Worm (Caenorhabditis elegans) whole organism, L4 larva: ENCODE measurements around the gene F58B4.2.

Experiments used
- F44E2.7 ChIP-seq: fragments of 200-800 bp; sonication (Bioruptor generic); IDR thresholded peaks from 2 replicates; pipeline ENCODE4 v2.1.2; 2022; ENCODE audit warnings: missing genetic modification characterization, missing compliant biosample characterization
- R02D3.7 ChIP-seq: fragments of 150-350 bp; sonication (generic microtip); optimal IDR thresholded peaks from 3 replicates; lab custom pipeline; 2014; ENCODE audit warnings: missing biosample characterization, missing genetic modification characterization
- T26A8.4 ChIP-seq: fragments of 200-800 bp; sonication (Bioruptor generic); IDR thresholded peaks from 2 replicates; pipeline ENCODE4 v1.3.6; 2022; ENCODE audit warnings: missing genetic modification characterization, missing compliant biosample characterization
- Y48G9A.11 ChIP-seq: fragments of 200-800 bp; sonication (Bioruptor generic); IDR thresholded peaks from 2 replicates; pipeline ENCODE4 v1.3.6; 2022; ENCODE audit warnings: missing genetic modification reagents, missing genetic modification characterization, missing compliant biosample characterization
- Y75B8A.6 ChIP-seq: fragments of 200-800 bp; sonication (Bioruptor generic); IDR thresholded peaks from 2 replicates; pipeline ENCODE4 v1.3.6; 2022; ENCODE audit warnings: missing genetic modification reagents, missing genetic modification characterization, missing compliant biosample characterization
- aly-2 ChIP-seq: sonication (generic microtip); optimal IDR thresholded peaks from 2 replicates; lab custom pipeline; 2018; ENCODE audit warnings: missing biosample characterization, missing genetic modification characterization
- ama-1 ChIP-seq: fragments of 150-350 bp; optimal IDR thresholded peaks from 2 replicates; lab custom pipeline; 2014; ENCODE audit warnings: inconsistent platforms, mixed read lengths
- ceh-20 ChIP-seq: fragments of 200-800 bp; sonication (Bioruptor generic); IDR thresholded peaks from 2 replicates; pipeline ENCODE4 v1.3.6; 2022; ENCODE audit warnings: missing genetic modification reagents, missing genetic modification characterization, missing compliant biosample characterization
- ceh-44 ChIP-seq: fragments of 200-800 bp; sonication (Bioruptor generic); IDR thresholded peaks from 2 replicates; pipeline ENCODE4 v1.3.6; 2022; ENCODE audit warnings: missing genetic modification reagents, missing genetic modification characterization, missing compliant biosample characterization
- ceh-82 ChIP-seq: sonication (generic microtip); optimal IDR thresholded peaks from 2 replicates; lab custom pipeline; 2017; ENCODE audit warnings: missing biosample characterization, missing genetic modification characterization
- daf-12 ChIP-seq: fragments of 150-350 bp; optimal IDR thresholded peaks from 2 replicates; lab custom pipeline; 2014; ENCODE audit warnings: missing biosample characterization, missing genetic modification reagents, missing genetic modification characterization
- daf-8 ChIP-seq: fragments of 200-800 bp; sonication (Bioruptor generic); IDR thresholded peaks from 2 replicates; pipeline ENCODE4 v1.3.6; 2022; ENCODE audit warnings: missing genetic modification characterization, missing compliant biosample characterization
- dmd-6 ChIP-seq: fragments of 200-800 bp; sonication (Bioruptor generic); IDR thresholded peaks from 2 replicates; pipeline ENCODE4 v1.3.6; 2022; ENCODE audit warnings: missing genetic modification reagents, missing genetic modification characterization, missing compliant biosample characterization
- dpl-1 ChIP-seq: fragments of 150-350 bp; optimal IDR thresholded peaks from 2 replicates; lab custom pipeline; 2014; ENCODE audit warnings: missing biosample characterization, missing genetic modification reagents, missing genetic modification characterization
- duxl-1 ChIP-seq: sonication (generic microtip); optimal IDR thresholded peaks from 2 replicates; lab custom pipeline; 2016; ENCODE audit warnings: mild to moderate bottlenecking, missing genetic modification characterization, moderate library complexity, missing compliant biosample characterization; ENCODE audit not compliant: poor library complexity
- egl-43 ChIP-seq: fragments of 200-800 bp; sonication (Bioruptor generic); IDR thresholded peaks from 2 replicates; pipeline ENCODE4 v1.3.6; 2022; ENCODE audit warnings: missing genetic modification reagents, missing genetic modification characterization, missing compliant biosample characterization
- fkh-10 ChIP-seq: fragments of 150-350 bp; optimal IDR thresholded peaks from 2 replicates; lab custom pipeline; 2014; ENCODE audit warnings: missing biosample characterization, missing genetic modification reagents, missing genetic modification characterization
- gei-8 ChIP-seq: fragments of 200-800 bp; sonication (Bioruptor generic); optimal IDR thresholded peaks from 2 replicates; lab custom pipeline; 2018; ENCODE audit warnings: mild to moderate bottlenecking, missing genetic modification characterization, missing compliant biosample characterization
- hlh-11 ChIP-seq: fragments of 200-800 bp; sonication (Bioruptor generic); optimal IDR thresholded peaks from 2 replicates; lab custom pipeline; 2018; ENCODE audit warnings: mild to moderate bottlenecking, missing genetic modification characterization, missing compliant biosample characterization
- hlh-30 ChIP-seq: sonication (generic microtip); optimal IDR thresholded peaks from 2 replicates; lab custom pipeline; 2017; ENCODE audit warnings: antibody characterized with exemption, mild to moderate bottlenecking, missing genetic modification characterization, missing compliant biosample characterization; ENCODE audit not compliant: insufficient read depth
- hmg-1.1 ChIP-seq: fragments of 200-800 bp; sonication (Bioruptor generic); IDR thresholded peaks from 2 replicates; pipeline ENCODE4 v1.3.6; 2022; ENCODE audit warnings: missing genetic modification reagents, missing genetic modification characterization, missing compliant biosample characterization
- lim-7 ChIP-seq: fragments of 200-800 bp; sonication (Bioruptor generic); IDR thresholded peaks from 2 replicates; pipeline ENCODE4 v1.3.6; 2022; ENCODE audit warnings: missing genetic modification characterization, missing compliant biosample characterization
- lin-1 ChIP-seq: fragments of 200-800 bp; sonication (Bioruptor generic); IDR thresholded peaks from 2 replicates; pipeline ENCODE4 v1.3.6; 2022; ENCODE audit warnings: missing genetic modification reagents, missing genetic modification characterization, missing compliant biosample characterization
- lin-13 ChIP-seq: fragments of 150-350 bp; optimal IDR thresholded peaks from 2 replicates; lab custom pipeline; 2014; ENCODE audit warnings: missing biosample characterization, missing genetic modification reagents, missing genetic modification characterization
- lin-15B ChIP-seq: fragments of 150-350 bp; sonication (generic microtip); optimal IDR thresholded peaks from 3 replicates; lab custom pipeline; 2014; ENCODE audit warnings: missing biosample characterization, missing genetic modification characterization
- lin-39 ChIP-seq: fragments of 150-350 bp; optimal IDR thresholded peaks from 2 replicates; lab custom pipeline; 2014; ENCODE audit warnings: missing biosample characterization, missing genetic modification reagents, missing genetic modification characterization
- lir-3 ChIP-seq: sonication (generic microtip); optimal IDR thresholded peaks from 2 replicates; lab custom pipeline; 2016; ENCODE audit warnings: mild to moderate bottlenecking, missing genetic modification characterization, missing compliant biosample characterization
- mdl-1 ChIP-seq, 2 experiments: fragments of 150-350 bp in 1 of 2; sonication (generic microtip) in 1 of 2; optimal IDR thresholded peaks; 2 replicates each; lab custom pipeline; 2014 to 2017; ENCODE audit warnings: missing biosample characterization in 2 of 2, missing genetic modification characterization in 2 of 2
- mdt-29 ChIP-seq: fragments of 200-800 bp; sonication (Bioruptor generic); IDR thresholded peaks from 2 replicates; pipeline ENCODE4 v1.3.6; 2022; ENCODE audit warnings: missing genetic modification reagents, missing genetic modification characterization, missing compliant biosample characterization
- mes-2 ChIP-seq: sonication (generic microtip); optimal IDR thresholded peaks from 2 replicates; lab custom pipeline; 2016; ENCODE audit warnings: missing genotype, mild to moderate bottlenecking, missing genetic modification characterization, missing compliant biosample characterization; ENCODE audit not compliant: poor library complexity, severe bottlenecking
- mxl-3 ChIP-seq: fragments of 200-800 bp; sonication (Bioruptor generic); optimal IDR thresholded peaks from 2 replicates; lab custom pipeline; 2018; ENCODE audit warnings: mild to moderate bottlenecking, missing genetic modification characterization, missing compliant biosample characterization
- nhr-10 ChIP-seq: fragments of 150-350 bp; optimal IDR thresholded peaks from 2 replicates; lab custom pipeline; 2014; ENCODE audit warnings: missing biosample characterization, missing genetic modification characterization
- nhr-102 ChIP-seq: sonication (generic microtip); optimal IDR thresholded peaks from 2 replicates; lab custom pipeline; 2016; ENCODE audit warnings: mild to moderate bottlenecking, missing genetic modification characterization, moderate library complexity, missing compliant biosample characterization
- nhr-11 ChIP-seq: fragments of 150-350 bp; optimal IDR thresholded peaks from 2 replicates; lab custom pipeline; 2014; ENCODE audit warnings: missing biosample characterization, missing genetic modification characterization
- nhr-28 ChIP-seq: fragments of 150-350 bp; optimal IDR thresholded peaks from 2 replicates; lab custom pipeline; 2014; ENCODE audit warnings: missing biosample characterization, missing genetic modification characterization
- nhr-42 ChIP-seq: fragments of 200-800 bp; sonication (Bioruptor generic); IDR thresholded peaks from 2 replicates; pipeline ENCODE4 v1.3.6; 2022; ENCODE audit warnings: missing genetic modification characterization, missing compliant biosample characterization
- nhr-6 ChIP-seq: fragments of 150-350 bp; optimal IDR thresholded peaks from 2 replicates; lab custom pipeline; 2014; ENCODE audit warnings: missing biosample characterization, missing genetic modification characterization
- nhr-76 ChIP-seq: fragments of 150-350 bp; optimal IDR thresholded peaks from 2 replicates; lab custom pipeline; 2014; ENCODE audit warnings: missing biosample characterization, missing genetic modification characterization
- php-3 ChIP-seq: fragments of 200-800 bp; sonication (Bioruptor generic); IDR thresholded peaks from 2 replicates; pipeline ENCODE4 v1.3.6; 2022; ENCODE audit warnings: missing genetic modification reagents, missing genetic modification characterization, missing compliant biosample characterization
- pqm-1 ChIP-seq: sonication (generic microtip); optimal IDR thresholded peaks from 2 replicates; lab custom pipeline; 2017; ENCODE audit warnings: missing biosample characterization, missing genetic modification characterization
- rbr-2 ChIP-seq: sonication (generic microtip); optimal IDR thresholded peaks from 2 replicates; lab custom pipeline; 2016; ENCODE audit warnings: missing genotype, missing genetic modification characterization, missing compliant biosample characterization
- saeg-2 ChIP-seq: fragments of 200-800 bp; sonication (Bioruptor generic); IDR thresholded peaks from 2 replicates; pipeline ENCODE4 v1.3.6; 2022; ENCODE audit warnings: missing genetic modification reagents, missing genetic modification characterization, missing compliant biosample characterization
- sdz-12 ChIP-seq: fragments of 200-800 bp; sonication (Bioruptor generic); optimal IDR thresholded peaks from 2 replicates; lab custom pipeline; 2018; ENCODE audit warnings: mild to moderate bottlenecking, missing genetic modification characterization, missing compliant biosample characterization
- snpc-4 ChIP-seq: fragments of 150-350 bp; optimal IDR thresholded peaks from 2 replicates; lab custom pipeline; 2014; ENCODE audit warnings: missing biosample characterization, missing genetic modification characterization
- tra-1 ChIP-seq: fragments of 200-800 bp; sonication (Bioruptor generic); IDR thresholded peaks from 2 replicates; pipeline ENCODE4 v1.3.6; 2022; ENCODE audit warnings: missing genetic modification reagents, missing genetic modification characterization, missing compliant biosample characterization
- unc-130 ChIP-seq: sonication (generic microtip); optimal IDR thresholded peaks from 2 replicates; lab custom pipeline; 2016; ENCODE audit warnings: missing genetic modification reagents, missing genetic modification characterization, missing compliant biosample characterization
- unc-62 ChIP-seq, 3 experiments: fragments of 150-350 bp in 1 of 3; sonication (generic microtip); optimal IDR thresholded peaks in 2 of 3; peaks in 1 of 3; 1 replicate in 1 of 3; 2 replicates in 2 of 3; lab custom pipeline; 2014 to 2017; ENCODE audit warnings: missing biosample characterization in 3 of 3, missing genetic modification characterization in 3 of 3, missing genetic modification reagents in 3 of 3, missing genotype in 1 of 3
- vab-7 ChIP-seq: fragments of 200-800 bp; sonication (Bioruptor generic); IDR thresholded peaks from 2 replicates; pipeline ENCODE4 v1.3.6; 2022; ENCODE audit warnings: missing genetic modification reagents, missing genetic modification characterization, missing compliant biosample characterization
- zfp-2 ChIP-seq: sonication (generic microtip); optimal IDR thresholded peaks from 2 replicates; lab custom pipeline; 2016; ENCODE audit warnings: mild to moderate bottlenecking, missing genetic modification characterization, missing compliant biosample characterization
- zip-11 ChIP-seq: fragments of 200-800 bp; sonication (Bioruptor generic); IDR thresholded peaks from 2 replicates; pipeline ENCODE4 v1.3.6; 2022; ENCODE audit warnings: missing genetic modification characterization, missing compliant biosample characterization
- zip-2 ChIP-seq: fragments of 150-350 bp; optimal IDR thresholded peaks from 2 replicates; lab custom pipeline; 2014; ENCODE audit warnings: missing biosample characterization, missing genetic modification characterization
- ztf-7 ChIP-seq: fragments of 150-350 bp; optimal IDR thresholded peaks from 2 replicates; lab custom pipeline; 2014; ENCODE audit warnings: missing biosample characterization, missing genetic modification characterization

Gene F58B4.2

ce11 chrV:10894601-10895000, 23.7 kb downstream of the F58B4.2 start, which contains the start of the genes F32D8.14 and F32D8.5 (continued):
- TF ChIP-seq sdz-12 (GFP tag; lab: Kevin White, UChicago) (no peak), mxl-3 (peak; percentile 50), vab-7 (GFP tag; lab: Robert Waterston, UW) (peak; percentile 35; the same call in 1 of the 2 replicates), aly-2 (tag; lab: Kevin White, UChicago) (no peak), tra-1 (GFP tag; lab: Robert Waterston, UW) (no peak), zip-2 (no peak), hmg-1.1 (GFP tag; lab: Robert Waterston, UW) (peak; percentile 63), Y75B8A.6 (GFP tag; lab: Robert Waterston, UW) (no peak), lin-13 (GFP tag; lab: Kevin White, UChicago) (peak; percentile 79), ceh-44 (GFP tag; lab: Robert Waterston, UW) (no peak), fkh-10 (GFP tag; lab: Kevin White, UChicago) (no peak), nhr-6 (peak; percentile 68), unc-62 (GFP tag; optimal IDR thresholded peaks at IDR 0.05 in 1 of 2; lab: Kevin White, UChicago) (peak in 1 of 2 experiments; percentile 84), unc-62 (tag; optimal IDR thresholded peaks at IDR 0.05; lab: Kevin White, UChicago) (no peak), hlh-30 (tag; lab: Kevin White, UChicago) (peak; percentile 49), duxl-1 (peak; percentile 74), unc-130 (GFP tag; lab: Kevin White, UChicago) (peak; percentile 83), nhr-10 (no peak), gei-8 (GFP tag; lab: Kevin White, UChicago) (no peak), lir-3 (tag; lab: Kevin White, UChicago) (no peak), ama-1 (lab: Kevin White, UChicago) (no peak), zip-11 (GFP tag; lab: Robert Waterston, UW) (no peak), lin-15B (tag; lab: Kevin White, UChicago) (no peak), mes-2 (peak; percentile 98), R02D3.7 (tag; lab: Kevin White, UChicago) (no peak), lim-7 (no peak), mdl-1 (tag; optimal IDR thresholded peaks at IDR 0.05; lab: Kevin White, UChicago) (no peak), daf-12 (tag; lab: Kevin White, UChicago) (no peak), lin-39 (tag; lab: Kevin White, UChicago) (no peak), egl-43 (GFP tag; lab: Robert Waterston, UW) (no peak), saeg-2 (no peak), nhr-42 (GFP tag; lab: Robert Waterston, UW) (no peak), F44E2.7 (GFP tag; lab: Robert Waterston, UW) (no peak), pqm-1 (tag; lab: Kevin White, UChicago) (peak; percentile 1), zfp-2 (no peak), mdt-29 (no peak), dpl-1 (peak; percentile 83), ceh-20 (0 out of 2 replicates have a peak, but pooled peaks have one; percentile 12), hlh-11 (peak; percentile 60), ceh-82 (tag; lab: Kevin White, UChicago) (no peak), nhr-11 (tag; lab: Kevin White, UChicago) (peak; percentile 30), Y48G9A.11 (no peak), T26A8.4 (GFP tag; lab: Robert Waterston, UW) (peak; percentile 59), ztf-7 (peak; percentile 56), lin-1 (GFP tag; lab: Robert Waterston, UW) (no peak), php-3 (GFP tag; lab: Robert Waterston, UW) (no peak), nhr-28 (tag; lab: Kevin White, UChicago) (peak; percentile 18), nhr-102 (tag; lab: Kevin White, UChicago) (peak; percentile 48), dmd-6 (GFP tag; lab: Robert Waterston, UW) (peak; percentile 46), nhr-76 (tag; lab: Kevin White, UChicago) (no peak), rbr-2 (tag; lab: Kevin White, UChicago) (peak; percentile 54), daf-8 (no peak), snpc-4 (no peak)
